Fruit fly (Drosophila melanogaster) whole organism, embryonic: ENCODE data around the gene CG9839.

Source experiments
- Antp ChIP-seq: fragments of 200-800 bp; sonication (Bioruptor generic); optimal IDR thresholded peaks from 3 replicates; lab custom pipeline; 2016; ENCODE audit warnings: missing biosample characterization, missing genetic modification characterization
- CG10565 ChIP-seq: fragments of 200-800 bp; sonication (Bioruptor generic); optimal IDR thresholded peaks from 3 replicates; lab custom pipeline; 2016; ENCODE audit warnings: missing biosample characterization, mild to moderate bottlenecking, missing genetic modification characterization
- CG11093 ChIP-seq: fragments of 200-800 bp; sonication (Bioruptor generic); IDR thresholded peaks from 3 replicates; pipeline ENCODE4 v1.3.6; 2022; ENCODE audit warnings: missing biosample characterization, missing genetic modification characterization
- CG12071 ChIP-seq: fragments of 200-800 bp; sonication (Bioruptor generic); optimal IDR thresholded peaks from 3 replicates; lab custom pipeline; 2018; ENCODE audit warnings: missing biosample characterization, mild to moderate bottlenecking, missing genetic modification characterization
- CG12744 ChIP-seq: fragments of 200-800 bp; sonication (Bioruptor generic); optimal IDR thresholded peaks from 2 replicates; lab custom pipeline; 2016; ENCODE audit warnings: missing biosample characterization, missing genetic modification characterization
- CG14050 ChIP-seq: fragments of 200-800 bp; sonication (Bioruptor generic); IDR thresholded peaks from 3 replicates; pipeline ENCODE4 v1.3.6; 2022; ENCODE audit warnings: missing biosample characterization, missing genetic modification characterization
- CG14860 ChIP-seq: fragments of 200-800 bp; sonication (Bioruptor generic); IDR thresholded peaks from 3 replicates; pipeline ENCODE4 v1.3.6; 2022; ENCODE audit warnings: missing biosample characterization, missing genetic modification characterization; ENCODE audit not compliant: partially characterized antibody
- CG15073 ChIP-seq: fragments of 200-800 bp; sonication (Bioruptor generic); optimal IDR thresholded peaks from 2 replicates; lab custom pipeline; 2016; ENCODE audit warnings: missing biosample characterization, missing genetic modification characterization
- CG17912 ChIP-seq: fragments of 200-800 bp; sonication (Bioruptor generic); optimal IDR thresholded peaks from 2 replicates; lab custom pipeline; 2018; ENCODE audit warnings: missing biosample characterization, mild to moderate bottlenecking, missing genetic modification characterization
- CG2129 ChIP-seq: fragments of 200-800 bp; sonication (Bioruptor generic); IDR thresholded peaks from 2 replicates; pipeline ENCODE4 v1.3.6; 2022; ENCODE audit warnings: missing biosample characterization, missing genetic modification characterization; ENCODE audit not compliant: partially characterized antibody
- CG2199 ChIP-seq: fragments of 200-800 bp; sonication (Bioruptor generic); IDR thresholded peaks from 3 replicates; pipeline ENCODE4 v1.3.6; 2022; ENCODE audit warnings: missing biosample characterization, missing genetic modification characterization
- CG34376 ChIP-seq: fragments of 200-800 bp; sonication (Bioruptor generic); optimal IDR thresholded peaks from 2 replicates; lab custom pipeline; 2018; ENCODE audit warnings: missing biosample characterization, mild to moderate bottlenecking, missing genetic modification characterization
- CG3726 ChIP-seq: fragments of 200-800 bp; sonication (Bioruptor generic); IDR thresholded peaks from 3 replicates; pipeline ENCODE4, ENCODE4 v1.3.6; 2022; ENCODE audit warnings: missing biosample characterization, missing genetic modification characterization
- CG4282 ChIP-seq: fragments of 200-800 bp; sonication (Bioruptor generic); optimal IDR thresholded peaks from 2 replicates; lab custom pipeline; 2016; ENCODE audit warnings: missing biosample characterization, missing genetic modification characterization
- CG5245 ChIP-seq: fragments of 200-800 bp; sonication (Bioruptor generic); optimal IDR thresholded peaks from 3 replicates; lab custom pipeline; 2016; ENCODE audit warnings: missing biosample characterization, missing genetic modification characterization
- CG6654 ChIP-seq: fragments of 200-800 bp; sonication (Bioruptor generic); optimal IDR thresholded peaks from 2 replicates; lab custom pipeline; 2017; ENCODE audit warnings: missing biosample characterization, mild to moderate bottlenecking, missing genetic modification characterization
- CG8281 ChIP-seq: fragments of 200-800 bp; sonication (Bioruptor generic); optimal IDR thresholded peaks from 2 replicates; lab custom pipeline; 2018; ENCODE audit warnings: missing biosample characterization, mild to moderate bottlenecking, missing genetic modification characterization, moderate library complexity
- CG8924 ChIP-seq: fragments of 200-800 bp; optimal IDR thresholded peaks from 3 replicates; lab custom pipeline; 2019; ENCODE audit warnings: missing biosample characterization, mild to moderate bottlenecking, missing genetic modification characterization, moderate library complexity
- Deaf1 ChIP-seq: fragments of 200-800 bp; optimal IDR thresholded peaks from 3 replicates; lab custom pipeline; 2019; ENCODE audit warnings: missing biosample characterization, mild to moderate bottlenecking, missing genetic modification characterization, moderate library complexity
- Dip2 ChIP-seq: fragments of 200-800 bp; sonication (Bioruptor generic); IDR thresholded peaks from 2 replicates; pipeline ENCODE4 v1.3.6; 2022; ENCODE audit warnings: missing biosample characterization, missing genetic modification characterization
- Elba2 ChIP-seq: fragments of 200-800 bp; sonication (Bioruptor generic); optimal IDR thresholded peaks from 3 replicates; lab custom pipeline; 2016; ENCODE audit warnings: missing biosample characterization, missing genetic modification characterization
- Fer2 ChIP-seq: fragments of 200-800 bp; sonication (Bioruptor generic); optimal IDR thresholded peaks from 2 replicates; lab custom pipeline; 2018; ENCODE audit warnings: missing biosample characterization, mild to moderate bottlenecking, missing genetic modification characterization, moderate library complexity
- Hey ChIP-seq: fragments of 200-800 bp; sonication (Bioruptor generic); optimal IDR thresholded peaks from 3 replicates; lab custom pipeline; 2018; ENCODE audit warnings: missing biosample characterization, mild to moderate bottlenecking, missing genetic modification characterization
- Hsf ChIP-seq: fragments of 200-800 bp; sonication (Bioruptor generic); optimal IDR thresholded peaks from 3 replicates; lab custom pipeline; 2016; ENCODE audit warnings: missing biosample characterization, missing genetic modification characterization
- Lim3 ChIP-seq: fragments of 200-800 bp; sonication (Bioruptor generic); IDR thresholded peaks from 2 replicates; pipeline ENCODE4 v1.3.6; 2022; ENCODE audit warnings: missing biosample characterization, missing genetic modification characterization
- MBD-R2 ChIP-seq: fragments of 200-800 bp; sonication (Bioruptor generic); IDR thresholded peaks from 2 replicates; pipeline ENCODE4 v1.3.6; 2022; ENCODE audit warnings: missing biosample characterization, missing genetic modification characterization
- Med ChIP-seq: fragments of 200-800 bp; sonication (Bioruptor generic); peaks from one replicate; lab custom pipeline; 2016; ENCODE audit warnings: missing biosample characterization, missing genetic modification characterization, mild to moderate bottlenecking, inconsistent platforms, moderate library complexity
- NC2α ChIP-seq: fragments of 200-800 bp; sonication (Bioruptor generic); optimal IDR thresholded peaks from 2 replicates; lab custom pipeline; 2016; ENCODE audit warnings: missing biosample characterization, missing genetic modification characterization
- Nf-YC ChIP-seq: fragments of 200-800 bp; optimal IDR thresholded peaks from 3 replicates; lab custom pipeline; 2019; ENCODE audit warnings: missing biosample characterization, mild to moderate bottlenecking, missing genetic modification characterization, moderate library complexity
- Scr ChIP-seq: fragments of 200-800 bp; sonication (Bioruptor generic); IDR thresholded peaks from 2 replicates; pipeline ENCODE4 v1.3.6; 2022; ENCODE audit warnings: missing biosample characterization, missing genetic modification characterization; ENCODE audit not compliant: partially characterized antibody
- Side ChIP-seq: fragments of 200-800 bp; sonication (Bioruptor generic); optimal IDR thresholded peaks from 2 replicates; lab custom pipeline; 2016; ENCODE audit warnings: missing biosample characterization, missing genetic modification characterization
- abd-A ChIP-seq: fragments of 200-800 bp; sonication (Bioruptor generic); optimal IDR thresholded peaks from 3 replicates; lab custom pipeline; 2019; ENCODE audit warnings: missing biosample characterization, mild to moderate bottlenecking, missing genetic modification characterization, moderate library complexity
- al ChIP-seq: fragments of 200-800 bp; sonication (Bioruptor generic); IDR thresholded peaks from 2 replicates; pipeline ENCODE4 v1.3.6; 2022; ENCODE audit warnings: missing biosample characterization, missing genetic modification characterization
- bab2 ChIP-seq: fragments of 200-800 bp; sonication (Bioruptor generic); optimal IDR thresholded peaks from 2 replicates; lab custom pipeline; 2016; ENCODE audit warnings: missing biosample characterization, missing genetic modification characterization
- br ChIP-seq: fragments of >200 bp; optimal IDR thresholded peaks from 2 replicates; lab custom pipeline; 2017
- cad ChIP-seq: fragments of >200 bp; optimal IDR thresholded peaks from 2 replicates; lab custom pipeline; 2017; ENCODE audit warnings: missing biosample characterization, missing genetic modification characterization
- caup ChIP-seq: fragments of 200-800 bp; sonication (Bioruptor generic); optimal IDR thresholded peaks from 3 replicates; lab custom pipeline; 2017; ENCODE audit warnings: missing biosample characterization, mild to moderate bottlenecking, missing genetic modification characterization, moderate library complexity; ENCODE audit not compliant: severe bottlenecking
- da ChIP-seq: fragments of 200-800 bp; sonication (Bioruptor generic); optimal IDR thresholded peaks from 2 replicates; lab custom pipeline; 2016; ENCODE audit warnings: missing biosample characterization, missing genetic modification characterization
- dmrt99B ChIP-seq: fragments of 200-800 bp; sonication (Bioruptor generic); optimal IDR thresholded peaks from 2 replicates; lab custom pipeline; 2018; ENCODE audit warnings: missing biosample characterization, mild to moderate bottlenecking, missing genetic modification characterization, moderate library complexity
- dpn ChIP-seq, 2 experiments: fragments of 200-800 bp; sonication (Bioruptor generic); optimal IDR thresholded peaks; 3 replicates each; lab custom pipeline; 2016; ENCODE audit warnings: missing biosample characterization in 2 of 2, missing genetic modification characterization in 2 of 2
- fd102C ChIP-seq: fragments of 200-800 bp; sonication (Bioruptor generic); optimal IDR thresholded peaks from 2 replicates; lab custom pipeline; 2018; ENCODE audit warnings: missing biosample characterization, mild to moderate bottlenecking, missing genetic modification characterization, moderate library complexity
- fu2 ChIP-seq: fragments of 200-800 bp; sonication (Bioruptor generic); optimal IDR thresholded peaks from 2 replicates; lab custom pipeline; 2016; ENCODE audit warnings: missing biosample characterization, missing genetic modification characterization
- gcm ChIP-seq: fragments of 200-800 bp; sonication (Bioruptor generic); optimal IDR thresholded peaks from 2 replicates; lab custom pipeline; 2019; ENCODE audit warnings: missing biosample characterization, mild to moderate bottlenecking, missing genetic modification characterization, moderate library complexity
- grn ChIP-seq: fragments of 200-800 bp; sonication (Bioruptor generic); optimal IDR thresholded peaks from 3 replicates; lab custom pipeline; 2017; ENCODE audit warnings: missing biosample characterization, missing genetic modification characterization
- gt ChIP-seq: fragments of 200-800 bp; sonication (Bioruptor generic); IDR thresholded peaks from 2 replicates; pipeline ENCODE4 v1.3.6; 2022; ENCODE audit warnings: missing biosample characterization, missing genetic modification characterization
- mam ChIP-seq: fragments of 200-800 bp; sonication (Bioruptor generic); optimal IDR thresholded peaks from 3 replicates; lab custom pipeline; 2016; ENCODE audit warnings: missing biosample characterization, missing genetic modification characterization
- mld ChIP-seq: fragments of 200-800 bp; sonication (Bioruptor generic); IDR thresholded peaks from 3 replicates; pipeline ENCODE4 v1.3.6; 2022; ENCODE audit warnings: missing biosample characterization, missing genetic modification characterization; ENCODE audit not compliant: partially characterized antibody
- rib ChIP-seq: fragments of 200-800 bp; sonication (Bioruptor generic); IDR thresholded peaks from 2 replicates; pipeline ENCODE4 v1.3.6; 2022; ENCODE audit warnings: missing biosample characterization, missing genetic modification characterization
- sob ChIP-seq: fragments of 200-800 bp; sonication (Bioruptor generic); IDR thresholded peaks from 2 replicates; pipeline ENCODE4 v1.3.6; 2022; ENCODE audit warnings: missing biosample characterization, missing genetic modification characterization
- sqz ChIP-seq: fragments of 200-800 bp; sonication (Bioruptor generic); optimal IDR thresholded peaks from 3 replicates; lab custom pipeline; 2018; ENCODE audit warnings: missing biosample characterization, mild to moderate bottlenecking, missing genetic modification characterization
- vnd ChIP-seq: fragments of 200-800 bp; sonication (Bioruptor generic); IDR thresholded peaks from 3 replicates; pipeline ENCODE4 v1.3.6; 2022; ENCODE audit warnings: missing biosample characterization, missing genetic modification characterization; ENCODE audit not compliant: partially characterized antibody

CG9839 gene

dm6 chr3R:8846154-8846648 lies 40.6 kb upstream of the CG9839 start (continued):
- TF ChIP-seq mam (GFP tag; lab: Kevin White, UChicago) (no peak), CG34376 (GFP tag; lab: Kevin White, UChicago) (peak; percentile 80), CG2129 (GFP tag; lab: Robert Waterston, UW) (no peak), CG8924 (tag; lab: Kevin White, UChicago) (peak; percentile 77), gcm (GFP tag; lab: Kevin White, UChicago) (peak; percentile 94), al (GFP tag; lab: Robert Waterston, UW) (no peak), gt (GFP tag; lab: Robert Waterston, UW) (no peak), CG14860 (no peak), Nf-YC (peak; percentile 53), Lim3 (GFP tag; lab: Robert Waterston, UW) (no peak), fu2 (GFP tag; lab: Kevin White, UChicago) (no peak), Hsf (GFP tag; lab: Kevin White, UChicago) (peak; percentile 28), Side (peak; percentile 86), CG2199 (GFP tag; lab: Robert Waterston, UW) (peak; percentile 97), NC2α (peak; percentile 51), Hey (tag; lab: Kevin White, UChicago) (peak; percentile 45), abd-A (peak; percentile 62), da (GFP tag; lab: Kevin White, UChicago) (no peak), Dip2 (no peak), Med (GFP tag; lab: Kevin White, UChicago) (peak; percentile 94), CG11093 (GFP tag; lab: Robert Waterston, UW) (peak; percentile 32; the same call in 1 of the 3 replicates), Scr (GFP tag; lab: Robert Waterston, UW) (peak; percentile 21; the same call in 1 of the 2 replicates), cad (GFP tag; lab: Kevin White, UChicago) (no peak), CG12744 (peak; percentile 17), Elba2 (GFP tag; lab: Kevin White, UChicago) (peak; percentile 13), sob (peak; percentile 70; the same call in 1 of the 2 replicates), br (lab: Kevin White, UChicago) (no peak), CG10565 (GFP tag; lab: Kevin White, UChicago) (no peak), CG5245 (GFP tag; lab: Kevin White, UChicago) (peak; percentile 24), CG15073 (no peak), CG12071 (GFP tag; lab: Kevin White, UChicago) (peak; percentile 80), CG4282 (GFP tag; lab: Kevin White, UChicago) (peak; percentile 59), Deaf1 (tag; lab: Kevin White, UChicago) (peak; percentile 89), dmrt99B (peak; percentile 43), Antp (GFP tag; lab: Kevin White, UChicago) (peak; percentile 20), sqz (GFP tag; lab: Kevin White, UChicago) (peak; percentile 40), CG8281 (no peak), CG14050 (no peak), mld (GFP tag; lab: Robert Waterston, UW) (peak; percentile 22; the same call in 1 of the 3 replicates), grn (GFP tag; lab: Kevin White, UChicago) (peak; percentile 76), Fer2 (tag; lab: Kevin White, UChicago) (no peak), CG3726 (no peak; the same call in 2 of the 3 replicates), MBD-R2 (GFP tag; lab: Robert Waterston, UW) (peak; percentile 45; the same call in 1 of the 2 replicates), CG17912 (GFP tag; lab: Kevin White, UChicago) (peak; percentile 76), caup (peak; percentile 75), vnd (GFP tag; lab: Robert Waterston, UW) (no peak), fd102C (GFP tag; lab: Kevin White, UChicago) (peak; percentile 36), rib (GFP tag; lab: Robert Waterston, UW) (peak; percentile 50), dpn (GFP tag; optimal IDR thresholded peaks at IDR 0.05; lab: Kevin White, UChicago) (peak; percentile 8 to 49), CG6654 (GFP tag; lab: Kevin White, UChicago) (no peak), bab2 (GFP tag; lab: Kevin White, UChicago) (peak; percentile 40)
